Fruit fly (Drosophila melanogaster): ENCODE data around the gene CG31668.

Gene CG31668

DNA sequence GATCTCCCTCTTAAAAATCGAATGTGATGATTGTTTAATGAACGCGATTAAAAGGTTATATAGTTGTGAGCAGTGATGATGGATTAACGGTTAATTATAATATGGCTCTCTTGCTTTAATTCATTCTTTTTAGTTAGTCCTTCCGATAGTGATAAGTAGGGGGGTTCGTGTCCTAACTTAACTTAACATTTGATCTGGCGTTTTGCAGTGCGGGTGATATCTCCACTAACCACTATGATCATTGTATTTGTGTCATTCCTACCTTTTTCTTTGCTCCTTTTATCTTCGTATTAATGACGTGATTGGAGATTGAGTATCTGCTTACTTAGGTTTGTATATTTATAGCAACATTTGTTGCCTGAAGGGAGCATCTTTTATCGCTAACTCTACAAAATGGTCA lies 10.6 kb downstream of the CG31668 start:
- TF ChIP-seq CG12768 (GFP tag; optimal IDR thresholded peaks at IDR 0.05), result no peak
- TF ChIP-seq pad (GFP tag; optimal IDR thresholded peaks at IDR 0.05), result peak; percentile 89
- TF ChIP-seq cic (GFP tag; optimal IDR thresholded peaks at IDR 0.05), result no peak

DNA sequence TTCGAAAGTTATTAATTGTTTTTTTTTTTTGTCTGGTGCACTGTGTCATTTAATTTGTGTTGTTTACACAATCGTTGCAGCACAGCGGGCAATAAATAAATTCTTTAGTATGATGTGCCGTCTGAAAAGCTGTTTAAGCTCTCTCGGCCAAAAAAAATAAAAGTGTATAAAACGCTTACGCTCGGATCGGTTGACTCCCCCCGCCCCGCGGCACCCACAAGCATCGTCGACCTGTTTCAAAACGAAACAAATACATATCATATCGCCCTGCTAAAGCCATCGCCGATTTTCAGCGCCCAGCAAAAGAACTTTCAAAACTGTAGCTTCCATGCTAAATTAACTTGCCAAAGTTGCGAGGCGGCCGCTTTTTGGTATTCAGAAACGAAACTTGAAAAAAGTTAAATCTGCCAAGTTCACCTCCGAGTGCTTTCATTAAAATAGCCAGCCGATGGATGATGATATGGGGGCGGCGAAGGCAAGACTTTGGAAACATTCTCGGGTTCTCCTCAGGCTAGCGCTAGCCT lies 11.6 kb downstream of the CG31668 start:
- TF ChIP-seq bab1 (GFP tag; optimal IDR thresholded peaks at IDR 0.05), result no peak
- TF ChIP-seq CG33017 (tag; optimal IDR thresholded peaks at IDR 0.05), result no peak
- TF ChIP-seq toe (GFP tag; optimal IDR thresholded peaks at IDR 0.05), result no peak
- no peak for TF ChIP-seq CG1620 (GFP tag; optimal IDR thresholded peaks at IDR 0.05)
- TF ChIP-seq CG14711 (tag; optimal IDR thresholded peaks at IDR 0.05), result no peak
- TF ChIP-seq ovo (GFP tag; optimal IDR thresholded peaks at IDR 0.05), result no peak
- TF ChIP-seq tj (GFP tag; optimal IDR thresholded peaks at IDR 0.05), result peak; percentile 38
- no peak for TF ChIP-seq cic (GFP tag; optimal IDR thresholded peaks at IDR 0.05)

DNA sequence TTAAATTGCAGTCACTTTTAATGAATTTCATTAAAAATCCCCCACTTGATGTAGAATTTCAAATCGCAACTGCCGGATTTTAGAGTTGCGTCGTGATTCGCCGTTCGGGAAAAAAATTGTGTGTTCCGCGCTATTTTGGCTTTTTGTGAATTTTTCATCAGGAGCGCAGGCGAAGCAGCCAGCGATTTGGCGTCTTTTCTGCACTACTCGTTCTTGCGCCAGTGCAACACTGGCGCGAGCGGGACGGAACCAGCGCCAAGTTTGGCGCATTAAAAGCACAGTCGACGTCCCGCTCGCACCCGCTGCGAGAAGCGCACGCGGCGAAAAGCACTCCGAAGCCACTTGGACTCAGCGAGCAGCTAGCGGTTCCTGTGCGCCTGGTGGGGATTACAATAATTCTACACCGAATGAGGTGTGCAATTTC lies 12.6 kb downstream of the CG31668 start:
- TF ChIP-seq cic (GFP tag; optimal IDR thresholded peaks at IDR 0.05) (peak; percentile 95), toe (GFP tag; optimal IDR thresholded peaks at IDR 0.05) (peak; percentile 54), CG1620 (GFP tag; optimal IDR thresholded peaks at IDR 0.05) (peak; percentile 76), Clk (GFP tag; optimal IDR thresholded peaks at IDR 0.05) (peak; percentile 3), CG5204 (GFP tag; optimal IDR thresholded peaks at IDR 0.05) (no peak), CG14711 (tag; optimal IDR thresholded peaks at IDR 0.05) (peak; percentile 92), CG33017 (tag; optimal IDR thresholded peaks at IDR 0.05) (peak; percentile 16), kay (GFP tag; ENCODE audit: borderline replicate concordance) (no peak), tj (GFP tag; optimal IDR thresholded peaks at IDR 0.05) (peak; percentile 92), cnc (optimal IDR thresholded peaks at IDR 0.05) (no peak), Crg-1 (GFP tag; optimal IDR thresholded peaks at IDR 0.05) (peak; percentile 52), CG7101 (tag; optimal IDR thresholded peaks at IDR 0.05) (peak; percentile 39), CG12768 (GFP tag; optimal IDR thresholded peaks at IDR 0.05) (peak; percentile 47), Hr96 (GFP tag; optimal IDR thresholded peaks at IDR 0.05) (peak; percentile 83), Mnt (GFP tag; optimal IDR thresholded peaks at IDR 0.05) (peak; percentile 99), bab1 (GFP tag; optimal IDR thresholded peaks at IDR 0.05) (peak; percentile 85), ovo (GFP tag; optimal IDR thresholded peaks at IDR 0.05) (peak; percentile 82), CG11617 (GFP tag; optimal IDR thresholded peaks at IDR 0.05) (peak; percentile 43), CG7045 (GFP tag; optimal IDR thresholded peaks at IDR 0.05) (peak; percentile 29), pad (GFP tag; optimal IDR thresholded peaks at IDR 0.05) (peak; percentile 86)

DNA sequence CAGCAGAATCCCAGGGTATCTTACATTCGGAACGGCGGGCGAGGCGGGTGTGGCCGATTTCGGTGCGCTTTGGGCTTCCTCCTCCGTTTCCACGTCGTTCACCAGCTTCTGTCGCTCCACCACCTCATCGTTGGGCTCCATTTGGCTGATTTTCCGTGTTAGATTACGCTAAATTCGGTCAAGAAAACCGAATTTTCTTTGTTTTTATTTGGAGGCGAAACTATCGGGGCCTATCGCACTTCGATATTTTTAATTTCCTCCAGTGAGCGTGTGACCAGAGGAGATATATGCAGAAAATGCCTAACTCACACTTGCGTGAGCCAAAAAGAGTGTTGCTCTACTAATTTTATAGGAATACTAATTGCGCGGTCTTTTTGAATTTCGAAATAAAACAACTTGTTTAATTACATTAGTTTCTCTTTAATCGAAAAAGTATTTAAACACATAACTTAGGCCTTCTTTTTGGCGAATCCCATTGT lies 13.8 kb downstream of the CG31668 start, which contains the start of gene CG10874:
Gene CG10874 (minus strand): TSS at position 264 of the 479 bp plus-strand sequence.
- TF ChIP-seq cic (GFP tag; optimal IDR thresholded peaks at IDR 0.05), result peak; percentile 13
- no peak for TF ChIP-seq toe (GFP tag; optimal IDR thresholded peaks at IDR 0.05)
- TF ChIP-seq Clk (GFP tag; optimal IDR thresholded peaks at IDR 0.05), result no peak
- TF ChIP-seq CG7101 (tag; optimal IDR thresholded peaks at IDR 0.05), result no peak
- no peak for TF ChIP-seq CG33017 (tag; optimal IDR thresholded peaks at IDR 0.05)
- TF ChIP-seq Hr96 (GFP tag; optimal IDR thresholded peaks at IDR 0.05), result no peak
- no peak for TF ChIP-seq tj (GFP tag; optimal IDR thresholded peaks at IDR 0.05)
- no peak for TF ChIP-seq ovo (GFP tag; optimal IDR thresholded peaks at IDR 0.05)
- TF ChIP-seq Mnt (GFP tag; optimal IDR thresholded peaks at IDR 0.05), result peak; percentile 4
- peak; percentile 36 for TF ChIP-seq CG1620 (GFP tag; optimal IDR thresholded peaks at IDR 0.05)
- TF ChIP-seq CG7045 (GFP tag; optimal IDR thresholded peaks at IDR 0.05), result no peak
- no peak for TF ChIP-seq CG14711 (tag; optimal IDR thresholded peaks at IDR 0.05)
- TF ChIP-seq pad (GFP tag; optimal IDR thresholded peaks at IDR 0.05), result peak; percentile 10
- no peak for TF ChIP-seq CG11617 (GFP tag; optimal IDR thresholded peaks at IDR 0.05)
- TF ChIP-seq CG5204 (GFP tag; optimal IDR thresholded peaks at IDR 0.05), result no peak
- peak; percentile 29 for TF ChIP-seq Crg-1 (GFP tag; optimal IDR thresholded peaks at IDR 0.05)
- no peak for TF ChIP-seq cnc (optimal IDR thresholded peaks at IDR 0.05)
- no peak for TF ChIP-seq kay (GFP tag; ENCODE audit: borderline replicate concordance)
- TF ChIP-seq CG12768 (GFP tag; optimal IDR thresholded peaks at IDR 0.05), result no peak
- TF ChIP-seq bab1 (GFP tag; optimal IDR thresholded peaks at IDR 0.05), result peak; percentile 67

DNA sequence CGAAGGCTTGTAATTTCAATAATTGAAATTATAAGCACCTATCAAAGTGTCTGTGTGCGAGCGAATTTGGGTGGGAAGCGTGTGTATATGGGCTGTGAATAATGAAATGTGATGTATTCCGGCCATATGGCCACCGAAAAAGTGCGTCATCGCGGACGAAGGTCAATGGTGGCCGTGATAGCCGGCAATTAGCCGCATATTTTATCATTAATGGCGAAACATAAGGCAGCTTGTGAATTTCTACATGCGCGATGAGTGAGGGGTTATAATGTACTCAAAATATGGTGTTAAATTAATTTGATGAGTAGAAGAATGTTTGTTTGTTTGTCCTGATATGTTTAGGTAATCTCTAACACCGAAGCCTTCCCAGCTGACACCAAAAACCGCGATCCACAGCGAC lies 14.6 kb downstream of the CG31668 start:
- TF ChIP-seq Clk (GFP tag; optimal IDR thresholded peaks at IDR 0.05), result no peak

DNA sequence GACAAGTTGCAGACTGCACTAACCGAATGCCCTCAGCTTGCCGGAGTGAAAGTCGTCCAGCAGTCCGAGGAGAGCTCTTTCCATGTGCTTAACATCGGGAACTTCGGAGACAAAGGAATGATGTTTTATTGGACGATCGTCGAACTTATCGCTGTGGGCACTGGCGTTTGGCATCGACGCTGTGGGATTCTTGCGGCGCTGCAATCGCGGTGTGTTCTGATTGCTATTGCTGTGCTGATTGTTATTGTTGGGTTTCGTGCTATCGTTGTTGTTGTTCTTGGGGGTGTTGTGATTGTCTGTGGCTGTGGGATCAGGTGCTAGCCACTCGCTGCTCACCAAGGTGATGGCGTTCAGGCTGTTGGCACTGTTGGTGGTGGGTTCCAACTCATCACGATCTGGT lies 15.3 kb downstream of the CG31668 start:
- no peak for TF ChIP-seq CG11617 (GFP tag; optimal IDR thresholded peaks at IDR 0.05)
- no peak for TF ChIP-seq Crg-1 (GFP tag; optimal IDR thresholded peaks at IDR 0.05)
- no peak for TF ChIP-seq bab1 (GFP tag; optimal IDR thresholded peaks at IDR 0.05)
- TF ChIP-seq tj (GFP tag; optimal IDR thresholded peaks at IDR 0.05), result no peak
- no peak for TF ChIP-seq Mnt (GFP tag; optimal IDR thresholded peaks at IDR 0.05)

DNA sequence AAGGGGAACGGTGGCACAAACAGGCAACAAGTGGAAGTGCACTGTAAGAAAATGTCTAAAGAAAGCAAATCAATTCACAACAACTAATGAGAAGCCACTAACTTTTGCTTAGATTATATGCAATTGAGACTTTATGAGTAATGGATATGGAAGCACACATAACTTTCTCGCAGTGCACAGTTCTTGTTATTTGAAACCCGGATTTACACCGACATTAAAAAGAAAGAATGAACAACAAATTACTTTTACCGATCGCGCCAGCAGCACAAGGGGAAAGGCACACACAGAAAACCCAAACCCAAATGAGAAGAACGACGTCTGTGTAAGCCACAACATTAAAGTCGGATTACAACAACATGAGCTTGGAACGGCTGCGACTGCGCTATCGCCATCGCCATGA lies 16.9 kb downstream of the CG31668 start:
- TF ChIP-seq CG11617 (GFP tag; optimal IDR thresholded peaks at IDR 0.05) (no peak), CG33017 (tag; optimal IDR thresholded peaks at IDR 0.05) (no peak), pad (GFP tag; optimal IDR thresholded peaks at IDR 0.05) (no peak), kay (GFP tag; ENCODE audit: borderline replicate concordance) (no peak), Crg-1 (GFP tag; optimal IDR thresholded peaks at IDR 0.05) (no peak), toe (GFP tag; optimal IDR thresholded peaks at IDR 0.05) (no peak), Clk (GFP tag; optimal IDR thresholded peaks at IDR 0.05) (no peak), Hr96 (GFP tag; optimal IDR thresholded peaks at IDR 0.05) (no peak), bab1 (GFP tag; optimal IDR thresholded peaks at IDR 0.05) (no peak), CG7101 (tag; optimal IDR thresholded peaks at IDR 0.05) (no peak), tj (GFP tag; optimal IDR thresholded peaks at IDR 0.05) (no peak), Mnt (GFP tag; optimal IDR thresholded peaks at IDR 0.05) (no peak), cic (GFP tag; optimal IDR thresholded peaks at IDR 0.05) (no peak), CG14711 (tag; optimal IDR thresholded peaks at IDR 0.05) (no peak)
